Fruit fly (Drosophila melanogaster): ENCODE results near the gene dsf.

- TF ChIP-seq CG8478 (optimal IDR thresholded peaks at IDR 0.05) (no peak), CTCF (optimal IDR thresholded peaks at IDR 0.05) (peak; percentile 28 to 48)
Observed at dm6 chr2L:5986094-5986493, 60.4 kb downstream of the dsf start, which contains the start of gene ifc.
